Fruit fly (Drosophila melanogaster): Measurements from ENCODE around the gene Gr93b.

The Gr93b gene

DNA sequence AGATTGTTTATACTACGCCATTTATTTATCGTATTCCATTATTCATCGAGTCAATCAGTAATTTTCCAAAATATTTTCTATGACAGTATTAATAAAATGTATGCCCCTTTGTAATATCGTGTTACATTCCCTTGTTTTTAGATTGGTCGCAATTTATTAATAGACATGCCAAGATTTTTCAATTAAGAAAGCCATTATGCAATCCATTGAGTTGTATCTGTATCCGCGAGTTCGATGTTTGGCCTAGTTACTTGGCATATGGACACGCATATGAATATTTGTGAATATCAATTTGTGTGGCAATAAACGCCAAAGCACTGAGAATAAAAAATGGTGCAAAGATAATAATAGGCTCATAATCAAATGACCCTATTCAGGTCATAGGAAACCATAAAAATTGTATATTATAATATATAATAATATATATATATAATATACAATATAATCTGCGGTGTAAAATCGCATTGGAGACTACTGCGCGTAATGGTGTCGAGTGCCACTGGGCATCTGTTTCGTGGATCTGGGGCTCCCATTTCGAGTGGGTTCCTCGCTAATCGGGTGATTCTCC lies 20.3 kb upstream of the Gr93b start (continued):
- no peak for TF ChIP-seq Atf6 (GFP tag; IDR thresholded peaks at IDR 0.05)
- TF ChIP-seq CG6689 (GFP tag; IDR thresholded peaks at IDR 0.05), result no peak
- no peak for TF ChIP-seq CG7271 (tag; optimal IDR thresholded peaks at IDR 0.05)
- TF ChIP-seq CG2199 (GFP tag; IDR thresholded peaks at IDR 0.05), result no peak
- TF ChIP-seq CG12659 (GFP tag; optimal IDR thresholded peaks at IDR 0.05), result no peak
- no peak for TF ChIP-seq nau (GFP tag; optimal IDR thresholded peaks at IDR 0.05)
- no peak for TF ChIP-seq otp (GFP tag; IDR thresholded peaks at IDR 0.05)
- TF ChIP-seq hb (GFP tag; IDR thresholded peaks at IDR 0.05; ENCODE audit: partially characterized antibody), result no peak
- no peak for TF ChIP-seq ranshi (GFP tag; IDR thresholded peaks at IDR 0.05)
- no peak for TF ChIP-seq CG8478 (optimal IDR thresholded peaks at IDR 0.05)
- TF ChIP-seq C15 (GFP tag; IDR thresholded peaks at IDR 0.05), result no peak
- no peak for TF ChIP-seq fru (optimal IDR thresholded peaks at IDR 0.05)
- peak; percentile 7 for TF ChIP-seq CoRest (tag; optimal IDR thresholded peaks at IDR 0.05)
- TF ChIP-seq CG3726 (GFP tag; IDR thresholded peaks at IDR 0.05), result no peak
- TF ChIP-seq Doc3 (GFP tag; IDR thresholded peaks at IDR 0.05; ENCODE audit: partially characterized antibody), result no peak
- peak; percentile 20 for TF ChIP-seq CG7839 (tag; optimal IDR thresholded peaks at IDR 0.05)
- no peak for TF ChIP-seq zen (tag; optimal IDR thresholded peaks at IDR 0.05)
- no peak for TF ChIP-seq MESR4 (GFP tag; optimal IDR thresholded peaks at IDR 0.05)
- TF ChIP-seq CG13624 (GFP tag; optimal IDR thresholded peaks at IDR 0.05), result no peak
- TF ChIP-seq sug (tag; optimal IDR thresholded peaks at IDR 0.05), result no peak
- no peak for TF ChIP-seq CG12769 (tag; optimal IDR thresholded peaks at IDR 0.05)
- no peak for TF ChIP-seq CG5180 (GFP tag; optimal IDR thresholded peaks at IDR 0.05)
- TF ChIP-seq Med (GFP tag), result no peak
- no peak for TF ChIP-seq bcd (GFP tag; optimal IDR thresholded peaks at IDR 0.05)
- TF ChIP-seq Bdp1 (GFP tag; optimal IDR thresholded peaks at IDR 0.05), result no peak
- TF ChIP-seq CG4820 (GFP tag; optimal IDR thresholded peaks at IDR 0.05), result no peak
- no peak for TF ChIP-seq lilli (GFP tag; optimal IDR thresholded peaks at IDR 0.05)
- no peak for TF ChIP-seq ERR (GFP tag; optimal IDR thresholded peaks at IDR 0.05)
- TF ChIP-seq ap (GFP tag; IDR thresholded peaks at IDR 0.05), result peak; percentile 8; the same call in 1 of the 2 replicates
- TF ChIP-seq Dip3 (GFP tag; optimal IDR thresholded peaks at IDR 0.05), result no peak
- TF ChIP-seq CG15073 (GFP tag; optimal IDR thresholded peaks at IDR 0.05), result no peak
- TF ChIP-seq CG17568 (GFP tag; optimal IDR thresholded peaks at IDR 0.05), result no peak
- no peak for TF ChIP-seq Taf1 (GFP tag; IDR thresholded peaks at IDR 0.05)
- no peak for TF ChIP-seq CG10147 (GFP tag; optimal IDR thresholded peaks at IDR 0.05)
- no peak for TF ChIP-seq Dfd (GFP tag; optimal IDR thresholded peaks at IDR 0.05)
- TF ChIP-seq stc (GFP tag; IDR thresholded peaks at IDR 0.05), result no peak
- peak; percentile 33; the same call in 1 of the 2 replicates for TF ChIP-seq bowl (GFP tag; IDR thresholded peaks at IDR 0.05)
- no peak for TF ChIP-seq sima (GFP tag; optimal IDR thresholded peaks at IDR 0.05)
- TF ChIP-seq CG10274 (GFP tag; optimal IDR thresholded peaks at IDR 0.05), result no peak
- TF ChIP-seq z (GFP tag; IDR thresholded peaks at IDR 0.05), result no peak
- TF ChIP-seq Camta (GFP tag; optimal IDR thresholded peaks at IDR 0.05), result no peak
- no peak for TF ChIP-seq grn (GFP tag; optimal IDR thresholded peaks at IDR 0.05)
- TF ChIP-seq ara (GFP tag; IDR thresholded peaks at IDR 0.05), result no peak
- TF ChIP-seq Mes4 (GFP tag; optimal IDR thresholded peaks at IDR 0.05), result no peak
- TF ChIP-seq dm (GFP tag; optimal IDR thresholded peaks at IDR 0.05), result no peak
- peak; percentile 3 for TF ChIP-seq grau (tag; optimal IDR thresholded peaks at IDR 0.05)
- TF ChIP-seq BEAF-32 (GFP tag; optimal IDR thresholded peaks at IDR 0.05), result no peak
- TF ChIP-seq CG1832 (GFP tag; optimal IDR thresholded peaks at IDR 0.05), result no peak
- no peak for TF ChIP-seq CG2202 (tag; optimal IDR thresholded peaks at IDR 0.05)
- no peak for TF ChIP-seq Nf-YA (GFP tag; IDR thresholded peaks at IDR 0.05)
- TF ChIP-seq ATbp (GFP tag; optimal IDR thresholded peaks at IDR 0.05), result peak; percentile 14
- TF ChIP-seq CG1233 (GFP tag; optimal IDR thresholded peaks at IDR 0.05), result no peak
